Worm (Caenorhabditis elegans) whole organism, L4/young adult: ENCODE results near the gene F31D5.7.

Experiments used
- W03F9.2 ChIP-seq: fragments of 150-350 bp; optimal IDR thresholded peaks from 2 replicates; lab custom pipeline; 2014; ENCODE audit warnings: missing biosample characterization, missing genetic modification characterization
- dao-5 ChIP-seq: sonication (generic microtip); optimal IDR thresholded peaks from 2 replicates; lab custom pipeline; 2016; ENCODE audit warnings: missing genotype, missing genetic modification characterization, moderate library complexity, missing compliant biosample characterization
- him-1 ChIP-seq: sonication (generic microtip); optimal IDR thresholded peaks from 2 replicates; lab custom pipeline; 2016; ENCODE audit warnings: missing genotype, missing genetic modification reagents, missing genetic modification characterization, missing compliant biosample characterization

The F31D5.7 gene

DNA sequence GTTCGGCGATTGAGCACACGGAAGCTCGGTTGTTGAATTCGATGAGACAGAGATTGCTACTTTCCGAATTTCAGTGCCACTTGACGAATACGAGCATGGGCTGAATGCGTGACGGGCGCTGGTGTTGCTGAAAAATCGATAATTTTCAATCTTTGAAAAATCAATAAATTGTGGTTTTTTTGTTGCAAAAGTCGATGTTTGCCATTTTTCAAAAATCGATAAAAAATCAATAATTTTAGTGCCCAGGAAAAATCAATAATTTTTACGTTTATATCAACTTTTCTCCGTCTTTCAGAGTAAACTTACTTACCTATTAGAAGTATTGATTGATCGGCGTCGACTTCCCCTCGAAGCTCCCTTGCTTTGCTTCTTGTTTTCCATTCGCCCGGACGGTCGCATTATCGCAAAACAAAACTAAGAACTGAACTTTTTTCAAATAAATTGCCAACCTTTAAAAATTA is 45.4 kb downstream of the F31D5.7 start, which contains the start of gene C16A11.7:
TSS of gene C16A11.7 (minus strand) at position 411 of the 461 bp plus-strand sequence.
- TF ChIP-seq dao-5 (tag; lab: Kevin White, UChicago) (no peak), him-1 (no peak), W03F9.2 (tag; lab: Kevin White, UChicago) (no peak)

DNA sequence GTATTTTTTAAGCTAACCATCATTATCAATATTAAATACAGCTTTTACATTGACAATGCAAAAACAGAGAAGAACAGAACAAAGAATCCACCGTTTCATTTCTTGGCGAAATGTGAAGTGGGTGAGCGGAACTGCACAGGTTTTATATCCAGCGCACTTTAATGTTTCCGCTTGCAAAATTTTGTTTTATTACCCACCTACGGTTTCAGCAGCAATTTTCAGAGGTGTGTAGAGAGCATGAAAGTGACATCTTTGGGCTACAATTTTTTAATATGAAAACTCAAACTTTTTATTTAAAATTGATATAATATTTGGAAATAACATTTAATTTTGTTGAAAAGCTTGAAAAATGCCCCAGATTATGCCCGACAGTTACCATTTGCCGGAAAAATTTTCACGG is 47.5 kb downstream of the F31D5.7 start, which contains the start of gene clec-135:
TSS of gene clec-135 (minus strand) at position 101 of the 400 bp plus-strand sequence.
- TF ChIP-seq him-1 = no peak
